Worm (Caenorhabditis elegans) whole organism, young adult: ENCODE measurements around the gene T27E9.2.

Experiments
- B0035.1 ChIP-seq: sonication (generic microtip); optimal IDR thresholded peaks from 2 replicates; lab custom pipeline; 2016; ENCODE audit warnings: missing genetic modification characterization, mild to moderate bottlenecking, missing compliant biosample characterization, missing genotype, missing genetic modification reagents
- B0261.1 ChIP-seq: sonication (generic microtip); optimal IDR thresholded peaks from 2 replicates; lab custom pipeline; 2016; ENCODE audit warnings: mild to moderate bottlenecking, missing genetic modification characterization, moderate library complexity, missing compliant biosample characterization
- B0336.3 ChIP-seq: fragments of 200-800 bp; sonication (Bioruptor generic); IDR thresholded peaks from 2 replicates; pipeline ENCODE4 v1.3.6; 2022; ENCODE audit warnings: missing genetic modification characterization, missing compliant biosample characterization
- C17E4.6 ChIP-seq: fragments of 200-800 bp; sonication (Bioruptor generic); IDR thresholded peaks from 2 replicates; pipeline ENCODE4 v1.3.6; 2022; ENCODE audit warnings: missing genetic modification reagents, missing genetic modification characterization, missing compliant biosample characterization
- Y56A3A.18 ChIP-seq: fragments of 200-800 bp; sonication (Bioruptor generic); IDR thresholded peaks from 2 replicates; pipeline ENCODE4 v1.3.6; 2022; ENCODE audit warnings: missing genetic modification reagents, missing genetic modification characterization, missing compliant biosample characterization
- Y79H2A.3 ChIP-seq: fragments of 200-800 bp; sonication (Bioruptor generic); conservative IDR thresholded peaks from 2 replicates; pipeline ENCODE4 v1.3.6; 2022; ENCODE audit warnings: missing genetic modification reagents, missing genetic modification characterization, missing compliant biosample characterization
- ama-1 ChIP-seq, 3 experiments: fragments of 150-350 bp in 1 of 3; sonication (generic microtip) in 2 of 3; optimal IDR thresholded peaks; 2 replicates each; lab custom pipeline; 2014 to 2018; ENCODE audit warnings: missing biosample characterization in 2 of 3, missing genetic modification characterization in 2 of 3, missing genetic modification reagents in 2 of 3
- aptf-3 ChIP-seq: fragments of 200-800 bp; sonication (Bioruptor generic); IDR thresholded peaks from 2 replicates; pipeline ENCODE4 v1.3.6; 2022; ENCODE audit warnings: missing genetic modification characterization, missing compliant biosample characterization
- cebp-1 ChIP-seq, 2 experiments: fragments of 200-800 bp in 1 of 2; sonication (Bioruptor generic) in 1 of 2; sonication (generic microtip) in 1 of 2; IDR thresholded peaks in 1 of 2; optimal IDR thresholded peaks in 1 of 2; 2 replicates each; pipeline versions ENCODE4 v1.3.6 to Lab custom; 2017 to 2022; ENCODE audit warnings: missing compliant biosample characterization in 2 of 2, missing genetic modification characterization in 2 of 2, mild to moderate bottlenecking in 1 of 2, missing genetic modification reagents in 1 of 2, moderate library complexity in 1 of 2
- cebp-2 ChIP-seq: fragments of 200-800 bp; sonication (Bioruptor generic); IDR thresholded peaks from 2 replicates; pipeline ENCODE4 v1.3.6; 2022; ENCODE audit warnings: missing genetic modification characterization, missing compliant biosample characterization
- ceh-27 ChIP-seq: fragments of 200-800 bp; sonication (Bioruptor generic); optimal IDR thresholded peaks from 2 replicates; lab custom pipeline; 2018; ENCODE audit warnings: mild to moderate bottlenecking, missing genetic modification characterization, moderate library complexity, missing compliant biosample characterization
- ceh-40 ChIP-seq: fragments of 200-800 bp; sonication (Bioruptor generic); IDR thresholded peaks from 2 replicates; pipeline ENCODE4 v1.3.6; 2022; ENCODE audit warnings: missing genetic modification characterization, missing compliant biosample characterization
- ceh-79 ChIP-seq: sonication (generic microtip); optimal IDR thresholded peaks from 2 replicates; lab custom pipeline; 2017; ENCODE audit warnings: mild to moderate bottlenecking, missing genetic modification characterization, missing compliant biosample characterization
- ceh-91 ChIP-seq: fragments of 200-800 bp; sonication (Bioruptor generic); IDR thresholded peaks from 2 replicates; pipeline ENCODE4 v1.3.6; 2022; ENCODE audit warnings: missing genetic modification reagents, missing genetic modification characterization, missing compliant biosample characterization
- dox-1 ChIP-seq: fragments of 200-800 bp; sonication (Bioruptor generic); IDR thresholded peaks from 2 replicates; pipeline ENCODE4 v1.3.6; 2022; ENCODE audit warnings: missing genetic modification reagents, missing genetic modification characterization, missing compliant biosample characterization
- dpff-1 ChIP-seq: sonication (generic microtip); optimal IDR thresholded peaks from 2 replicates; lab custom pipeline; 2017; ENCODE audit warnings: mild to moderate bottlenecking, missing genetic modification characterization, missing compliant biosample characterization
- efl-1 ChIP-seq: fragments of 150-350 bp; optimal IDR thresholded peaks from 2 replicates; lab custom pipeline; 2014; ENCODE audit warnings: missing biosample characterization, missing genetic modification reagents, missing genetic modification characterization
- egl-18 ChIP-seq: fragments of 200-800 bp; sonication (Bioruptor generic); IDR thresholded peaks from 2 replicates; pipeline ENCODE4 v1.3.6; 2022; ENCODE audit warnings: missing genetic modification reagents, missing genetic modification characterization, missing compliant biosample characterization
- egrh-3 ChIP-seq: fragments of 200-800 bp; sonication (Bioruptor generic); IDR thresholded peaks from 2 replicates; pipeline ENCODE4 v1.3.6; 2022; ENCODE audit warnings: missing genetic modification reagents, missing genetic modification characterization, missing compliant biosample characterization
- hrde-1 ChIP-seq: sonication (generic microtip); optimal IDR thresholded peaks from 2 replicates; lab custom pipeline; 2016; ENCODE audit warnings: missing genetic modification characterization, mild to moderate bottlenecking, missing compliant biosample characterization, moderate library complexity, missing genotype, missing genetic modification reagents, borderline replicate concordance
- lin-26 ChIP-seq: fragments of 200-800 bp; sonication (Bioruptor generic); IDR thresholded peaks from 2 replicates; pipeline ENCODE4 v1.3.6; 2022; ENCODE audit warnings: missing genetic modification reagents, missing genetic modification characterization, missing compliant biosample characterization
- lin-35 ChIP-seq, 3 experiments: fragments of 150-350 bp in 2 of 3; sonication (generic microtip) in 1 of 3; optimal IDR thresholded peaks; 2 replicates each; lab custom pipeline; 2014 to 2018; ENCODE audit warnings: missing biosample characterization in 3 of 3, missing genetic modification characterization in 3 of 3, missing genetic modification reagents in 3 of 3
- lsl-1 ChIP-seq: fragments of 200-800 bp; sonication (Bioruptor generic); optimal IDR thresholded peaks from 2 replicates; lab custom pipeline; 2018; ENCODE audit warnings: mild to moderate bottlenecking, missing genetic modification characterization, moderate library complexity, missing compliant biosample characterization
- lsy-27 ChIP-seq: sonication (generic microtip); optimal IDR thresholded peaks from 2 replicates; lab custom pipeline; 2017; ENCODE audit warnings: missing genetic modification characterization, mild to moderate bottlenecking, missing compliant biosample characterization, antibody characterized with exemption, missing genotype, borderline replicate concordance; ENCODE audit not compliant: insufficient read depth
- madf-3 ChIP-seq: fragments of 200-800 bp; sonication (Bioruptor generic); IDR thresholded peaks from 2 replicates; pipeline ENCODE4 v1.3.6; 2022; ENCODE audit warnings: missing genetic modification reagents, missing genetic modification characterization, missing compliant biosample characterization
- madf-8 ChIP-seq: fragments of 200-800 bp; sonication (Bioruptor generic); conservative IDR thresholded peaks from 2 replicates; pipeline ENCODE4 v1.3.6; 2022; ENCODE audit warnings: missing genetic modification reagents, missing genetic modification characterization, missing compliant biosample characterization
- mes-4 ChIP-seq: sonication (generic microtip); optimal IDR thresholded peaks from 2 replicates; lab custom pipeline; 2016; ENCODE audit warnings: missing genotype, missing genetic modification characterization, missing compliant biosample characterization
- nfya-1 ChIP-seq: sonication (generic microtip); optimal IDR thresholded peaks from 2 replicates; lab custom pipeline; 2017; ENCODE audit warnings: antibody characterized with exemption, missing compliant biosample characterization, missing genetic modification characterization, borderline replicate concordance; ENCODE audit not compliant: insufficient read depth
- nfya-2 ChIP-seq: fragments of 200-800 bp; sonication (Bioruptor generic); IDR thresholded peaks from 2 replicates; pipeline ENCODE4 v1.3.6; 2022; ENCODE audit warnings: missing genetic modification reagents, missing genetic modification characterization, missing compliant biosample characterization
- nhr-120 ChIP-seq: fragments of 200-800 bp; sonication (Bioruptor generic); IDR thresholded peaks from 2 replicates; pipeline ENCODE4 v1.3.6; 2022; ENCODE audit warnings: missing genetic modification characterization, missing compliant biosample characterization
- nhr-179 ChIP-seq: sonication (generic microtip); optimal IDR thresholded peaks from 2 replicates; lab custom pipeline; 2016; ENCODE audit warnings: mild to moderate bottlenecking, missing genetic modification characterization, missing compliant biosample characterization
- nhr-90 ChIP-seq: sonication (generic microtip); optimal IDR thresholded peaks from 2 replicates; lab custom pipeline; 2016; ENCODE audit warnings: missing genotype, mild to moderate bottlenecking, missing genetic modification characterization, missing compliant biosample characterization
- sdz-38 ChIP-seq: sonication (generic microtip); optimal IDR thresholded peaks from 2 replicates; lab custom pipeline; 2016; ENCODE audit warnings: missing genotype, missing genetic modification characterization, missing compliant biosample characterization
- snpc-1.1 ChIP-seq: sonication (generic microtip); optimal IDR thresholded peaks from 2 replicates; lab custom pipeline; 2017; ENCODE audit warnings: missing genetic modification characterization, mild to moderate bottlenecking, missing compliant biosample characterization, antibody characterized with exemption, moderate library complexity, missing genotype, missing genetic modification reagents; ENCODE audit not compliant: insufficient read depth
- snpc-1.3 ChIP-seq: sonication (generic microtip); optimal IDR thresholded peaks from 2 replicates; lab custom pipeline; 2017; ENCODE audit warnings: missing genetic modification characterization, mild to moderate bottlenecking, missing compliant biosample characterization, antibody characterized with exemption, moderate library complexity, missing genotype, missing genetic modification reagents; ENCODE audit not compliant: insufficient read depth
- tbx-9 ChIP-seq: sonication (generic microtip); optimal IDR thresholded peaks from 2 replicates; lab custom pipeline; 2016; ENCODE audit warnings: borderline replicate concordance, missing genetic modification characterization, inconsistent platforms, missing compliant biosample characterization
- tlf-1 ChIP-seq: fragments of 200-800 bp; sonication (Bioruptor generic); optimal IDR thresholded peaks from 2 replicates; lab custom pipeline; 2018; ENCODE audit warnings: mild to moderate bottlenecking, missing genetic modification characterization, missing compliant biosample characterization
- xnd-1 ChIP-seq: sonication (generic microtip); optimal IDR thresholded peaks from 2 replicates; lab custom pipeline; 2016; ENCODE audit warnings: missing genotype, missing genetic modification reagents, missing genetic modification characterization, missing compliant biosample characterization
- zfh-2 ChIP-seq: fragments of 200-800 bp; sonication (Bioruptor generic); conservative IDR thresholded peaks from 2 replicates; pipeline ENCODE4 v1.3.6; 2022; ENCODE audit warnings: missing genetic modification reagents, missing genetic modification characterization, missing compliant biosample characterization
- ztf-22 ChIP-seq: fragments of 200-800 bp; sonication (Bioruptor generic); optimal IDR thresholded peaks from 2 replicates; lab custom pipeline; 2018; ENCODE audit warnings: mild to moderate bottlenecking, missing genetic modification characterization, moderate library complexity, missing compliant biosample characterization
- ztf-25 ChIP-seq: fragments of 200-800 bp; sonication (Bioruptor generic); IDR thresholded peaks from 2 replicates; pipeline ENCODE4 v1.3.6; 2022; ENCODE audit warnings: missing genetic modification reagents, missing genetic modification characterization, missing compliant biosample characterization
- ztf-26 ChIP-seq: sonication (generic microtip); optimal IDR thresholded peaks from 2 replicates; lab custom pipeline; 2017; ENCODE audit warnings: missing genetic modification characterization, missing compliant biosample characterization
- ztf-28 ChIP-seq: fragments of 200-800 bp; sonication (Bioruptor generic); IDR thresholded peaks from 2 replicates; pipeline ENCODE4 v1.3.6; 2022; ENCODE audit warnings: missing genetic modification reagents, missing genetic modification characterization, missing compliant biosample characterization
- ztf-6 ChIP-seq: fragments of 200-800 bp; sonication (Bioruptor generic); IDR thresholded peaks from 2 replicates; pipeline ENCODE4 v1.3.6; 2022; ENCODE audit warnings: missing genetic modification reagents, missing genetic modification characterization, missing compliant biosample characterization

Gene T27E9.2

ce11 chrIII:13464493-13465362 lies 2.3 kb upstream of the T27E9.2 start, which contains the start of gene kel-3 (continued):
- TF ChIP-seq mes-4 (peak; percentile 54), ztf-22 (GFP tag; lab: Kevin White, UChicago) (peak; percentile 95), Y79H2A.3 (GFP tag; lab: Robert Waterston, UW) (peak; percentile 95), cebp-2 (GFP tag; lab: Robert Waterston, UW) (no peak; the same call in 1 of the 2 replicates), B0336.3 (GFP tag; lab: Robert Waterston, UW) (peak; percentile 95), nfya-2 (GFP tag; lab: Robert Waterston, UW) (peak; percentile 83; the same call in 1 of the 2 replicates), ztf-26 (peak; percentile 77), madf-3 (GFP tag; lab: Robert Waterston, UW) (peak; percentile 87), nhr-179 (tag; lab: Kevin White, UChicago) (peak; percentile 54), ztf-25 (peak; percentile 80), lsy-27 (tag; lab: Kevin White, UChicago) (no peak), lin-35 (GFP tag; optimal IDR thresholded peaks at IDR 0.05; lab: Kevin White, UChicago) (peak in 2 of 3 experiments; percentile 62 to 89), Y56A3A.18 (GFP tag; lab: Robert Waterston, UW) (peak; percentile 94), nhr-90 (peak; percentile 80), cebp-1 (GFP tag; IDR thresholded peaks at IDR 0.05; lab: Robert Waterston, UW) (no peak), cebp-1 (tag; optimal IDR thresholded peaks at IDR 0.05; lab: Kevin White, UChicago) (peak; percentile 78), B0261.1 (tag; lab: Kevin White, UChicago) (peak; percentile 38), nfya-1 (tag; lab: Kevin White, UChicago) (no peak), snpc-1.1 (peak; percentile 57), zfh-2 (GFP tag; lab: Robert Waterston, UW) (no peak), ztf-6 (GFP tag; lab: Robert Waterston, UW) (no peak; the same call in 1 of the 2 replicates), tbx-9 (tag; lab: Kevin White, UChicago) (peak; percentile 75), ama-1 (optimal IDR thresholded peaks at IDR 0.05; lab: Kevin White, UChicago) (peak; percentile 97), ama-1 (GFP tag; optimal IDR thresholded peaks at IDR 0.05; lab: Kevin White, UChicago) (peak; percentile 50 to 96), dox-1 (GFP tag; lab: Robert Waterston, UW) (peak; percentile 83), tlf-1 (GFP tag; lab: Kevin White, UChicago) (peak; percentile 97), ztf-28 (GFP tag; lab: Robert Waterston, UW) (0 out of 2 replicates have a peak, but pooled peaks have one; percentile 47), egrh-3 (0 out of 2 replicates have a peak, but pooled peaks have one; percentile 9), dpff-1 (tag; lab: Kevin White, UChicago) (peak; percentile 98), madf-8 (GFP tag; lab: Robert Waterston, UW) (peak; percentile 20; the same call in 1 of the 2 replicates), C17E4.6 (GFP tag; lab: Robert Waterston, UW) (peak; percentile 81), ceh-91 (GFP tag; lab: Robert Waterston, UW) (no peak), sdz-38 (no peak), ceh-40 (GFP tag; lab: Robert Waterston, UW) (no peak), lsl-1 (GFP tag; lab: Kevin White, UChicago) (peak; percentile 73), xnd-1 (tag; lab: Kevin White, UChicago) (peak; percentile 33), hrde-1 (tag; lab: Kevin White, UChicago) (peak; percentile 98), B0035.1 (tag; lab: Kevin White, UChicago) (peak; percentile 90), aptf-3 (peak; percentile 75), efl-1 (GFP tag; lab: Kevin White, UChicago) (peak; percentile 40), ceh-79 (tag; lab: Kevin White, UChicago) (peak; percentile 96), lin-26 (GFP tag; lab: Robert Waterston, UW) (peak; percentile 92), ceh-27 (GFP tag; lab: Kevin White, UChicago) (peak; percentile 27), nhr-120 (no peak), snpc-1.3 (tag; lab: Kevin White, UChicago) (peak; percentile 90), egl-18 (GFP tag; lab: Robert Waterston, UW) (0 out of 2 replicates have a peak, but pooled peaks have one; percentile 73)
